Fruit fly (Drosophila melanogaster) whole organism, embryonic: ENCODE results near the gene CheA75a.

ENCODE experiments used
- Atf3 ChIP-seq: fragments of 200-800 bp; sonication (Bioruptor generic); optimal IDR thresholded peaks from 3 replicates; lab custom pipeline; 2016; ENCODE audit warnings: missing biosample characterization, missing genetic modification characterization
- CG10366 ChIP-seq: fragments of 200-800 bp; sonication (Bioruptor generic); IDR thresholded peaks from 2 replicates; pipeline ENCODE4 v1.3.6; 2022; ENCODE audit warnings: missing biosample characterization, missing genetic modification characterization
- CG10959 ChIP-seq: fragments of 200-800 bp; sonication (Bioruptor generic); IDR thresholded peaks from 2 replicates; pipeline ENCODE4 v1.3.6; 2022; ENCODE audit warnings: missing biosample characterization, missing genetic modification characterization
- CG11456 ChIP-seq: fragments of 200-800 bp; sonication (Bioruptor generic); IDR thresholded peaks from 3 replicates; pipeline ENCODE4 v1.3.6; 2022; ENCODE audit warnings: missing biosample characterization, missing genetic modification characterization
- CG11560 ChIP-seq: fragments of 200-800 bp; sonication (Bioruptor generic); IDR thresholded peaks from 3 replicates; pipeline ENCODE4 v1.3.6; 2022; ENCODE audit warnings: missing biosample characterization, missing genetic modification characterization
- CG11695 ChIP-seq: fragments of 200-800 bp; sonication (Bioruptor generic); IDR thresholded peaks from 3 replicates; pipeline ENCODE4 v1.3.6; 2022; ENCODE audit warnings: missing biosample characterization, missing genetic modification characterization
- CG15601 ChIP-seq: fragments of 200-800 bp; sonication (Bioruptor generic); optimal IDR thresholded peaks from 3 replicates; lab custom pipeline; 2019; ENCODE audit warnings: missing biosample characterization, mild to moderate bottlenecking, missing genetic modification characterization, moderate library complexity
- CG16815 ChIP-seq: fragments of 200-800 bp; sonication (Bioruptor generic); optimal IDR thresholded peaks from 3 replicates; lab custom pipeline; 2017; ENCODE audit warnings: missing biosample characterization, mild to moderate bottlenecking, missing genetic modification characterization
- CG17829 ChIP-seq: fragments of 200-800 bp; optimal IDR thresholded peaks from 2 replicates; lab custom pipeline; 2019; ENCODE audit warnings: missing biosample characterization, mild to moderate bottlenecking, missing genetic modification characterization, moderate library complexity
- CG2678 ChIP-seq: fragments of 200-800 bp; sonication (Bioruptor generic); optimal IDR thresholded peaks from 3 replicates; lab custom pipeline; 2019; ENCODE audit warnings: missing biosample characterization, mild to moderate bottlenecking, missing genetic modification characterization, moderate library complexity
- CG30403 ChIP-seq: fragments of 200-800 bp; sonication (Bioruptor generic); optimal IDR thresholded peaks from 3 replicates; lab custom pipeline; 2016; ENCODE audit warnings: missing biosample characterization, missing genetic modification characterization
- CG31441 ChIP-seq: fragments of 200-800 bp; sonication (Bioruptor generic); IDR thresholded peaks from 2 replicates; pipeline ENCODE4 v1.3.6; 2022; ENCODE audit warnings: missing biosample characterization, missing genetic modification characterization
- CG34422 ChIP-seq: fragments of 200-800 bp; sonication (Bioruptor generic); IDR thresholded peaks from 3 replicates; pipeline ENCODE4 v1.3.6; 2022; ENCODE audit warnings: missing biosample characterization, missing genetic modification characterization
- CG3726 ChIP-seq: fragments of 200-800 bp; sonication (Bioruptor generic); IDR thresholded peaks from 3 replicates; pipeline ENCODE4, ENCODE4 v1.3.6; 2022; ENCODE audit warnings: missing biosample characterization, missing genetic modification characterization
- CG3995 ChIP-seq: fragments of 200-800 bp; sonication (Bioruptor generic); optimal IDR thresholded peaks from 3 replicates; lab custom pipeline; 2016; ENCODE audit warnings: missing biosample characterization, missing genetic modification characterization
- CG7786 ChIP-seq: fragments of 200-800 bp; sonication (Bioruptor generic); optimal IDR thresholded peaks from 2 replicates; lab custom pipeline; 2016; ENCODE audit warnings: missing biosample characterization, missing genetic modification characterization
- CG7928 ChIP-seq: fragments of 200-800 bp; sonication (Bioruptor generic); optimal IDR thresholded peaks from 2 replicates; lab custom pipeline; 2017; ENCODE audit warnings: missing biosample characterization, mild to moderate bottlenecking, missing genetic modification characterization
- CG9817 ChIP-seq: fragments of 200-800 bp; sonication (Bioruptor generic); optimal IDR thresholded peaks from 2 replicates; lab custom pipeline; 2018; ENCODE audit warnings: missing biosample characterization, mild to moderate bottlenecking, missing genetic modification characterization, moderate library complexity
- Dfd ChIP-seq, 2 experiments: fragments of >200 bp; optimal IDR thresholded peaks; 2 replicates each; lab custom pipeline; 2017; ENCODE audit warnings: missing biosample characterization in 2 of 2, missing genetic modification characterization in 2 of 2
- Dref ChIP-seq: fragments of 200-800 bp; sonication (Bioruptor generic); IDR thresholded peaks from 2 replicates; pipeline ENCODE4 v1.3.6; 2022; ENCODE audit warnings: missing biosample characterization, missing genetic modification characterization
- HLH54F ChIP-seq: fragments of 200-800 bp; sonication (Bioruptor generic); optimal IDR thresholded peaks from 3 replicates; lab custom pipeline; 2016; ENCODE audit warnings: missing biosample characterization, missing genetic modification characterization
- Hr39 ChIP-seq: fragments of >200 bp; optimal IDR thresholded peaks from 2 replicates; lab custom pipeline; 2017
- MESR4 ChIP-seq: fragments of 200-800 bp; sonication (Bioruptor generic); optimal IDR thresholded peaks from 2 replicates; lab custom pipeline; 2018; ENCODE audit warnings: missing biosample characterization, mild to moderate bottlenecking, missing genetic modification characterization, moderate library complexity
- Max ChIP-seq: fragments of 200-800 bp; sonication (Bioruptor generic); optimal IDR thresholded peaks from 2 replicates; lab custom pipeline; 2016; ENCODE audit warnings: missing biosample characterization, mild to moderate bottlenecking, missing genetic modification characterization
- NC2α ChIP-seq: fragments of 200-800 bp; sonication (Bioruptor generic); optimal IDR thresholded peaks from 2 replicates; lab custom pipeline; 2016; ENCODE audit warnings: missing biosample characterization, missing genetic modification characterization
- Ravus ChIP-seq: fragments of 200-800 bp; sonication (Bioruptor generic); IDR thresholded peaks from 2 replicates; pipeline ENCODE4 v1.3.6; 2022; ENCODE audit warnings: missing biosample characterization, missing genetic modification characterization
- Side ChIP-seq: fragments of 200-800 bp; sonication (Bioruptor generic); optimal IDR thresholded peaks from 2 replicates; lab custom pipeline; 2016; ENCODE audit warnings: missing biosample characterization, missing genetic modification characterization
- Tbp ChIP-seq: fragments of >200 bp; optimal IDR thresholded peaks from 2 replicates; lab custom pipeline; 2018; ENCODE audit warnings: missing biosample characterization, missing genetic modification characterization
- abd-A ChIP-seq: fragments of 200-800 bp; sonication (Bioruptor generic); optimal IDR thresholded peaks from 3 replicates; lab custom pipeline; 2019; ENCODE audit warnings: missing biosample characterization, mild to moderate bottlenecking, missing genetic modification characterization, moderate library complexity
- bowl ChIP-seq: fragments of 200-800 bp; sonication (Bioruptor generic); IDR thresholded peaks from 2 replicates; pipeline ENCODE4 v1.3.6; 2022; ENCODE audit warnings: missing biosample characterization, missing genetic modification characterization
- bsh ChIP-seq, 2 experiments: fragments of 200-800 bp; sonication (Bioruptor generic); optimal IDR thresholded peaks; 2 replicates each; lab custom pipeline; 2017 to 2018; ENCODE audit warnings: mild to moderate bottlenecking in 2 of 2, missing biosample characterization in 2 of 2, missing genetic modification characterization in 2 of 2, moderate library complexity in 1 of 2
- chm ChIP-seq: fragments of 200-800 bp; sonication (Bioruptor generic); IDR thresholded peaks from 2 replicates; pipeline ENCODE4 v1.3.6; 2022; ENCODE audit warnings: missing biosample characterization, missing genetic modification characterization
- corto ChIP-seq: fragments of 200-800 bp; sonication (Bioruptor generic); optimal IDR thresholded peaks from 2 replicates; lab custom pipeline; 2016; ENCODE audit warnings: missing biosample characterization, mild to moderate bottlenecking, missing genetic modification characterization, moderate library complexity
- croc ChIP-seq: fragments of 200-800 bp; sonication (Bioruptor generic); conservative IDR thresholded peaks from 3 replicates; pipeline ENCODE4 v1.3.6; 2022; ENCODE audit warnings: missing biosample characterization, missing genetic modification characterization
- dmrt99B ChIP-seq: fragments of 200-800 bp; sonication (Bioruptor generic); optimal IDR thresholded peaks from 2 replicates; lab custom pipeline; 2018; ENCODE audit warnings: missing biosample characterization, mild to moderate bottlenecking, missing genetic modification characterization, moderate library complexity
- exex ChIP-seq: fragments of 200-800 bp; sonication (Bioruptor generic); optimal IDR thresholded peaks from 4 replicates; lab custom pipeline; 2018; ENCODE audit warnings: missing biosample characterization, mild to moderate bottlenecking, missing genetic modification characterization, moderate library complexity
- fd64A ChIP-seq: fragments of 200-800 bp; sonication (Bioruptor generic); optimal IDR thresholded peaks from 3 replicates; lab custom pipeline; 2018; ENCODE audit warnings: missing biosample characterization, mild to moderate bottlenecking, missing genetic modification characterization
- ftz-f1 ChIP-seq: fragments of 200-800 bp; sonication (Bioruptor generic); optimal IDR thresholded peaks from 2 replicates; lab custom pipeline; 2016; ENCODE audit warnings: missing biosample characterization, missing genetic modification characterization
- grau ChIP-seq: fragments of 200-800 bp; optimal IDR thresholded peaks from 3 replicates; lab custom pipeline; 2019; ENCODE audit warnings: missing biosample characterization, mild to moderate bottlenecking, missing genetic modification characterization, moderate library complexity
- gsb ChIP-seq: fragments of 200-800 bp; sonication (Bioruptor generic); IDR thresholded peaks from 2 replicates; pipeline ENCODE4 v1.3.6; 2022; ENCODE audit warnings: missing biosample characterization, missing genetic modification characterization
- ham ChIP-seq: fragments of 200-800 bp; sonication (Bioruptor generic); IDR thresholded peaks from 2 replicates; pipeline ENCODE4 v1.3.6; 2022; ENCODE audit warnings: missing biosample characterization, missing genetic modification characterization
- mam ChIP-seq: fragments of 200-800 bp; sonication (Bioruptor generic); optimal IDR thresholded peaks from 3 replicates; lab custom pipeline; 2016; ENCODE audit warnings: missing biosample characterization, missing genetic modification characterization
- nau ChIP-seq: fragments of 200-800 bp; sonication (Bioruptor generic); optimal IDR thresholded peaks from 3 replicates; lab custom pipeline; 2017; ENCODE audit warnings: missing biosample characterization, mild to moderate bottlenecking, missing genetic modification characterization, missing genetic modification reagents
- odd ChIP-seq: fragments of 200-800 bp; sonication (Bioruptor generic); optimal IDR thresholded peaks from 2 replicates; lab custom pipeline; 2017; ENCODE audit warnings: missing biosample characterization, mild to moderate bottlenecking, missing genetic modification characterization
- pita ChIP-seq: fragments of 200-800 bp; sonication (Bioruptor generic); optimal IDR thresholded peaks from 2 replicates; lab custom pipeline; 2017; ENCODE audit warnings: missing biosample characterization, mild to moderate bottlenecking, missing genetic modification characterization
- ro ChIP-seq: fragments of 200-800 bp; sonication (Bioruptor generic); IDR thresholded peaks from 2 replicates; pipeline ENCODE4 v1.3.6; 2022; ENCODE audit warnings: missing biosample characterization, missing genetic modification characterization
- sim ChIP-seq: fragments of 200-800 bp; sonication (Bioruptor generic); IDR thresholded peaks from 2 replicates; pipeline ENCODE4 v1.3.6; 2022; ENCODE audit warnings: missing biosample characterization, missing genetic modification characterization
- sima ChIP-seq: fragments of 200-800 bp; sonication (Bioruptor generic); optimal IDR thresholded peaks from 2 replicates; lab custom pipeline; 2016; ENCODE audit warnings: missing biosample characterization, missing genetic modification characterization
- slp2 ChIP-seq: fragments of 200-800 bp; sonication (Bioruptor generic); optimal IDR thresholded peaks from 2 replicates; lab custom pipeline; 2016; ENCODE audit warnings: missing biosample characterization, missing genetic modification characterization
- sr ChIP-seq: fragments of 200-800 bp; sonication (Bioruptor generic); IDR thresholded peaks from 3 replicates; pipeline ENCODE4 v1.3.6; 2022; ENCODE audit warnings: missing biosample characterization, missing genetic modification characterization
- stwl ChIP-seq: fragments of 200-800 bp; sonication (Bioruptor generic); optimal IDR thresholded peaks from 3 replicates; lab custom pipeline; 2018; ENCODE audit warnings: missing biosample characterization, mild to moderate bottlenecking, missing genetic modification characterization, moderate library complexity
- twi ChIP-seq: fragments of 200-800 bp; optimal IDR thresholded peaks from 2 replicates; lab custom pipeline; 2019; ENCODE audit warnings: missing biosample characterization, mild to moderate bottlenecking, missing genetic modification characterization, moderate library complexity
- usp ChIP-seq: fragments of >200 bp; optimal IDR thresholded peaks from 2 replicates; lab custom pipeline; 2017; ENCODE audit warnings: missing biosample characterization, missing genetic modification characterization
- yki ChIP-seq: fragments of >200 bp; optimal IDR thresholded peaks from 3 replicates; lab custom pipeline; 2018

Gene CheA75a

DNA sequence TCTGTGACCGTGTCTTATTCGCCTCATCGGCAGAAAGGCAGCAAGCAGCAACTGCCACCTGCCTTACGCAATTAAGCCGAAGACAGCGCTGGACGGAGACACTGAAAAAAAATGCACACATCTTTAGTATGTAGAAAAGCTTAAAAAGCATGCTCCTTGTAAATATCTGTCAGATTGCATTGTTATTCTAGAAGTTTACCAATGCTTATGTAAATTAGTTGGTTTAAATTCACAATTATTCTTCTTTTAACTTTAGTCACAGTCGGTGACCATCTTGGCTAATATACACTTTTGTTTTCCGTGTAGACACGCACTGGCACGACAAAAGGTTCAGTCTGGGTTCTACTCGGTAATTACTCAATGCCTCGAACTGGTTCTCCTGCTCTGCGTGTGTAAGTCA is 36.2 kb upstream of the CheA75a start (continued):
- TF ChIP-seq CG34422 (GFP tag; lab: Robert Waterston, UW): no peak
- TF ChIP-seq gsb: no peak
- no peak for TF ChIP-seq CG11560 (tag; lab: Robert Waterston, UW)
- no peak; the same call in 1 of the 2 replicates for TF ChIP-seq chm
- peak; percentile 23 for TF ChIP-seq NC2α (GFP tag; lab: Kevin White, UChicago)
- peak; percentile 35 for TF ChIP-seq CG7786 (GFP tag; lab: Kevin White, UChicago)
- no peak for TF ChIP-seq Dref
- TF ChIP-seq Tbp: no peak
- peak; percentile 34 for TF ChIP-seq slp2 (GFP tag; lab: Kevin White, UChicago)
- peak; percentile 40 for TF ChIP-seq Atf3 (GFP tag; lab: Kevin White, UChicago)
- TF ChIP-seq CG16815 (GFP tag; lab: Kevin White, UChicago): peak; percentile 8
- no peak for TF ChIP-seq Hr39
- no peak for TF ChIP-seq abd-A (tag; lab: Kevin White, UChicago)
- no peak for TF ChIP-seq bowl (GFP tag; lab: Robert Waterston, UW)
- peak; percentile 63 for TF ChIP-seq CG15601
- no peak for TF ChIP-seq CG11456 (GFP tag; lab: Robert Waterston, UW)
- TF ChIP-seq stwl: peak; percentile 0
- no peak for TF ChIP-seq ro (GFP tag; lab: Robert Waterston, UW)
- peak; percentile 13 for TF ChIP-seq sima
- TF ChIP-seq CG10959: no peak
- TF ChIP-seq CG3726: no peak
- TF ChIP-seq corto (GFP tag; lab: Kevin White, UChicago): peak; percentile 41
- no peak for TF ChIP-seq pita (GFP tag; lab: Kevin White, UChicago)
- no peak for TF ChIP-seq Ravus (GFP tag; lab: Robert Waterston, UW)
- TF ChIP-seq grau (tag; lab: Kevin White, UChicago): peak; percentile 59
- TF ChIP-seq exex (tag; lab: Kevin White, UChicago): no peak
- TF ChIP-seq Side: peak; percentile 58
- TF ChIP-seq ham (GFP tag; lab: Robert Waterston, UW): no peak
- TF ChIP-seq mam: peak; percentile 28
- TF ChIP-seq CG7928: no peak
- no peak for TF ChIP-seq nau (GFP tag; lab: Kevin White, UChicago)
- TF ChIP-seq CG2678 (tag; lab: Kevin White, UChicago): peak; percentile 56
- TF ChIP-seq CG9817 (tag; lab: Kevin White, UChicago): peak; percentile 7
- TF ChIP-seq Max: no peak
- TF ChIP-seq sim (GFP tag; lab: Robert Waterston, UW): no peak
- TF ChIP-seq dmrt99B (tag; lab: Kevin White, UChicago): peak; percentile 16
- no peak for TF ChIP-seq odd (GFP tag; lab: Kevin White, UChicago)
- peak; percentile 17 for TF ChIP-seq HLH54F (GFP tag; lab: Kevin White, UChicago)
- no peak for TF ChIP-seq usp (GFP tag; lab: Kevin White, UChicago)
- TF ChIP-seq CG10366 (GFP tag; lab: Robert Waterston, UW): no peak
- peak; percentile 2 for TF ChIP-seq twi
- TF ChIP-seq Dfd (GFP tag; optimal IDR thresholded peaks at IDR 0.05; lab: Kevin White, UChicago): no peak
- no peak for TF ChIP-seq yki
- peak; percentile 37; the same call in 1 of the 3 replicates for TF ChIP-seq croc (GFP tag; lab: Robert Waterston, UW)
- TF ChIP-seq CG31441 (GFP tag; lab: Robert Waterston, UW): peak; percentile 54; the same call in 1 of the 2 replicates
- TF ChIP-seq fd64A (GFP tag; lab: Kevin White, UChicago): no peak
- no peak for TF ChIP-seq MESR4 (GFP tag; lab: Kevin White, UChicago)
- no peak for TF ChIP-seq CG3995 (GFP tag; lab: Kevin White, UChicago)
- TF ChIP-seq ftz-f1 (GFP tag; lab: Kevin White, UChicago): no peak
- TF ChIP-seq CG30403: peak; percentile 52
- no peak for TF ChIP-seq CG11695 (GFP tag; lab: Robert Waterston, UW)
- peak; percentile 70 for TF ChIP-seq CG17829 (tag; lab: Kevin White, UChicago)
- no peak for TF ChIP-seq sr (GFP tag; lab: Robert Waterston, UW)
- TF ChIP-seq bsh (GFP tag; optimal IDR thresholded peaks at IDR 0.05; lab: Kevin White, UChicago): peak; percentile 79 to 84
